Worm (Caenorhabditis elegans) whole organism, late embryonic: ENCODE data around the gene str-243.

ENCODE experiments used
- ahr-1 ChIP-seq: sonication (generic microtip); optimal IDR thresholded peaks from 2 replicates; lab custom pipeline; 2016; ENCODE audit warnings: missing genetic modification characterization, missing compliant biosample characterization
- ceh-6 ChIP-seq: fragments of 200-800 bp; sonication (Bioruptor generic); optimal IDR thresholded peaks from 2 replicates; lab custom pipeline; 2018; ENCODE audit warnings: mild to moderate bottlenecking, missing genetic modification characterization, missing compliant biosample characterization
- ceh-9 ChIP-seq: sonication (generic microtip); optimal IDR thresholded peaks from 2 replicates; lab custom pipeline; 2016; ENCODE audit warnings: mild to moderate bottlenecking, missing genetic modification characterization, inconsistent platforms, missing compliant biosample characterization
- dmd-4 ChIP-seq: sonication (generic microtip); optimal IDR thresholded peaks from 2 replicates; lab custom pipeline; 2016; ENCODE audit warnings: borderline replicate concordance, missing genetic modification characterization, missing compliant biosample characterization
- fkh-10 ChIP-seq: fragments of 150-350 bp; optimal IDR thresholded peaks from 2 replicates; lab custom pipeline; 2014; ENCODE audit warnings: missing biosample characterization, missing genetic modification reagents, missing genetic modification characterization
- nhr-11 ChIP-seq: fragments of 150-350 bp; optimal IDR thresholded peaks from 2 replicates; lab custom pipeline; 2014; ENCODE audit warnings: missing biosample characterization, missing genetic modification characterization
- pag-3 ChIP-seq: sonication (generic microtip); optimal IDR thresholded peaks from 2 replicates; lab custom pipeline; 2016; ENCODE audit warnings: missing compliant biosample characterization, missing genetic modification characterization, borderline replicate concordance
- ttx-3 ChIP-seq: sonication (generic microtip); optimal IDR thresholded peaks from 2 replicates; lab custom pipeline; 2016; ENCODE audit warnings: missing genetic modification reagents, missing genetic modification characterization, missing compliant biosample characterization

ce11 chrV:1495752-1496151, 26.8 kb upstream of the str-243 start:
- no peak for TF ChIP-seq ceh-9
- TF ChIP-seq ceh-6 (GFP tag; lab: Kevin White, UChicago): no peak
- TF ChIP-seq fkh-10: no peak
- TF ChIP-seq ttx-3 (tag; lab: Kevin White, UChicago): no peak
- no peak for TF ChIP-seq nhr-11 (tag; lab: Kevin White, UChicago)
- TF ChIP-seq ahr-1 (tag; lab: Kevin White, UChicago): no peak
- TF ChIP-seq dmd-4 (tag; lab: Kevin White, UChicago): no peak
- no peak for TF ChIP-seq pag-3 (tag; lab: Kevin White, UChicago)
